Fruit fly (Drosophila melanogaster) whole organism, embryonic: ENCODE data around the gene CG31960.

ENCODE experiments used
- C15 ChIP-seq: fragments of 200-800 bp; sonication (Bioruptor generic); IDR thresholded peaks from 3 replicates; pipeline ENCODE4 v1.3.6; 2022; ENCODE audit warnings: missing biosample characterization, missing genetic modification characterization
- CG10431 ChIP-seq: fragments of 200-800 bp; sonication (Bioruptor generic); optimal IDR thresholded peaks from 3 replicates; lab custom pipeline; 2018; ENCODE audit warnings: missing biosample characterization, mild to moderate bottlenecking, missing genetic modification characterization
- CG10462 ChIP-seq: fragments of 200-800 bp; sonication (Bioruptor generic); optimal IDR thresholded peaks from 2 replicates; lab custom pipeline; 2016; ENCODE audit warnings: missing biosample characterization, missing genetic modification characterization
- CG11398 ChIP-seq: fragments of 200-800 bp; sonication (Bioruptor generic); optimal IDR thresholded peaks from 2 replicates; lab custom pipeline; 2016; ENCODE audit warnings: missing biosample characterization, missing genetic modification characterization
- CG11560 ChIP-seq: fragments of 200-800 bp; sonication (Bioruptor generic); IDR thresholded peaks from 3 replicates; pipeline ENCODE4 v1.3.6; 2022; ENCODE audit warnings: missing biosample characterization, missing genetic modification characterization
- CG12659 ChIP-seq: fragments of 200-800 bp; sonication (Bioruptor generic); optimal IDR thresholded peaks from 3 replicates; lab custom pipeline; 2017; ENCODE audit warnings: mild to moderate bottlenecking, missing biosample characterization, missing genetic modification reagents, missing genetic modification characterization
- CG14860 ChIP-seq: fragments of 200-800 bp; sonication (Bioruptor generic); IDR thresholded peaks from 3 replicates; pipeline ENCODE4 v1.3.6; 2022; ENCODE audit warnings: missing biosample characterization, missing genetic modification characterization; ENCODE audit not compliant: partially characterized antibody
- CG18619 ChIP-seq: fragments of 200-800 bp; sonication (Bioruptor generic); optimal IDR thresholded peaks from 3 replicates; lab custom pipeline; 2017; ENCODE audit warnings: missing biosample characterization, mild to moderate bottlenecking, missing genetic modification characterization
- CG2712 ChIP-seq: fragments of 200-800 bp; optimal IDR thresholded peaks from 3 replicates; lab custom pipeline; 2019; ENCODE audit warnings: missing biosample characterization, mild to moderate bottlenecking, missing genetic modification characterization, moderate library complexity
- CG30403 ChIP-seq: fragments of 200-800 bp; sonication (Bioruptor generic); optimal IDR thresholded peaks from 3 replicates; lab custom pipeline; 2016; ENCODE audit warnings: missing biosample characterization, missing genetic modification characterization
- CG3847 ChIP-seq: fragments of 200-800 bp; sonication (Bioruptor generic); IDR thresholded peaks from 2 replicates; pipeline ENCODE4 v1.3.6; 2022; ENCODE audit warnings: missing biosample characterization, missing genetic modification characterization
- CG4404 ChIP-seq: fragments of 200-800 bp; sonication (Bioruptor generic); IDR thresholded peaks from 2 replicates; pipeline ENCODE4 v1.3.6; 2022; ENCODE audit warnings: missing biosample characterization, missing genetic modification characterization
- CG6175 ChIP-seq: fragments of 200-800 bp; sonication (Bioruptor generic); IDR thresholded peaks from 3 replicates; pipeline ENCODE4 v1.3.6; 2022; ENCODE audit warnings: missing biosample characterization, missing genetic modification characterization
- CG9609 ChIP-seq: fragments of 200-800 bp; sonication (Bioruptor generic); optimal IDR thresholded peaks from 3 replicates; lab custom pipeline; 2016; ENCODE audit warnings: missing biosample characterization, missing genetic modification characterization
- CG9876 ChIP-seq: fragments of 200-800 bp; sonication (Bioruptor generic); optimal IDR thresholded peaks from 2 replicates; lab custom pipeline; 2016; ENCODE audit warnings: missing biosample characterization, missing genetic modification characterization
- CG9932 ChIP-seq: fragments of 200-800 bp; sonication (Bioruptor generic); IDR thresholded peaks from 2 replicates; pipeline ENCODE4 v1.3.6; 2022; ENCODE audit warnings: missing biosample characterization, missing genetic modification characterization
- CkIIα-i1 ChIP-seq: fragments of 200-800 bp; sonication (Bioruptor generic); IDR thresholded peaks from 2 replicates; pipeline ENCODE4 v1.3.6; 2022; ENCODE audit warnings: missing biosample characterization, missing genetic modification characterization
- Dp ChIP-seq: fragments of 200-800 bp; sonication (Bioruptor generic); optimal IDR thresholded peaks from 2 replicates; lab custom pipeline; 2018; ENCODE audit warnings: missing biosample characterization, mild to moderate bottlenecking, missing genetic modification characterization, moderate library complexity
- Fer3 ChIP-seq: fragments of 200-800 bp; sonication (Bioruptor generic); optimal IDR thresholded peaks from 2 replicates; lab custom pipeline; 2018; ENCODE audit warnings: missing biosample characterization, mild to moderate bottlenecking, missing genetic modification characterization, moderate library complexity
- Med ChIP-seq: fragments of 200-800 bp; sonication (Bioruptor generic); peaks from one replicate; lab custom pipeline; 2016; ENCODE audit warnings: missing biosample characterization, missing genetic modification characterization, mild to moderate bottlenecking, inconsistent platforms, moderate library complexity
- Nf-YA ChIP-seq: fragments of 200-800 bp; sonication (Bioruptor generic); IDR thresholded peaks from 2 replicates; pipeline ENCODE4 v1.3.6; 2022; ENCODE audit warnings: missing biosample characterization, missing genetic modification characterization
- Trl ChIP-seq, 3 experiments: fragments of >200 bp in 2 of 3; fragments of 200-800 bp in 1 of 3; sonication (Bioruptor generic) in 1 of 3; optimal IDR thresholded peaks; 2 replicates in 1 of 3; 3 replicates in 2 of 3; lab custom pipeline; 2016 to 2017; ENCODE audit warnings: missing biosample characterization in 1 of 3, missing genetic modification characterization in 1 of 3
- Vsx1 ChIP-seq: fragments of 200-800 bp; sonication (Bioruptor generic); optimal IDR thresholded peaks from 2 replicates; lab custom pipeline; 2017; ENCODE audit warnings: missing biosample characterization, mild to moderate bottlenecking, missing genetic modification characterization, missing genetic modification reagents
- al ChIP-seq: fragments of 200-800 bp; sonication (Bioruptor generic); IDR thresholded peaks from 2 replicates; pipeline ENCODE4 v1.3.6; 2022; ENCODE audit warnings: missing biosample characterization, missing genetic modification characterization
- aop ChIP-seq: fragments of 200-800 bp; sonication (Bioruptor generic); IDR thresholded peaks from 2 replicates; pipeline ENCODE4 v1.3.6; 2022; ENCODE audit warnings: missing biosample characterization, missing genetic modification characterization
- bcd ChIP-seq: fragments of 200-800 bp; sonication (Bioruptor generic); optimal IDR thresholded peaks from 2 replicates; lab custom pipeline; 2017; ENCODE audit warnings: missing biosample characterization, mild to moderate bottlenecking, missing genetic modification characterization
- cg ChIP-seq: fragments of 200-800 bp; sonication (Bioruptor generic); optimal IDR thresholded peaks from 3 replicates; lab custom pipeline; 2019; ENCODE audit warnings: missing biosample characterization, mild to moderate bottlenecking, missing genetic modification characterization, moderate library complexity
- ci ChIP-seq: fragments of 200-800 bp; sonication (Bioruptor generic); IDR thresholded peaks from 3 replicates; pipeline ENCODE4 v1.3.6; 2022; ENCODE audit warnings: missing biosample characterization, missing genetic modification characterization
- crol ChIP-seq: fragments of 200-800 bp; sonication (Bioruptor generic); IDR thresholded peaks from 2 replicates; pipeline ENCODE4 v1.3.6; 2022; ENCODE audit warnings: missing biosample characterization, missing genetic modification characterization
- dimm ChIP-seq: fragments of 200-800 bp; sonication (Bioruptor generic); IDR thresholded peaks from 2 replicates; pipeline ENCODE4 v1.3.6; 2022; ENCODE audit warnings: missing biosample characterization, missing genetic modification characterization
- dmrt99B ChIP-seq: fragments of 200-800 bp; sonication (Bioruptor generic); optimal IDR thresholded peaks from 2 replicates; lab custom pipeline; 2018; ENCODE audit warnings: missing biosample characterization, mild to moderate bottlenecking, missing genetic modification characterization, moderate library complexity
- fd102C ChIP-seq: fragments of 200-800 bp; sonication (Bioruptor generic); optimal IDR thresholded peaks from 2 replicates; lab custom pipeline; 2018; ENCODE audit warnings: missing biosample characterization, mild to moderate bottlenecking, missing genetic modification characterization, moderate library complexity
- grau ChIP-seq: fragments of 200-800 bp; optimal IDR thresholded peaks from 3 replicates; lab custom pipeline; 2019; ENCODE audit warnings: missing biosample characterization, mild to moderate bottlenecking, missing genetic modification characterization, moderate library complexity
- gsb-n ChIP-seq: fragments of 200-800 bp; sonication (Bioruptor generic); optimal IDR thresholded peaks from 3 replicates; lab custom pipeline; 2018; ENCODE audit warnings: missing biosample characterization, mild to moderate bottlenecking, missing genetic modification characterization
- ind ChIP-seq: fragments of 200-800 bp; sonication (Bioruptor generic); optimal IDR thresholded peaks from 3 replicates; lab custom pipeline; 2016; ENCODE audit warnings: missing biosample characterization, missing genetic modification characterization
- insv ChIP-seq, 2 experiments: fragments of 200-800 bp; sonication (Bioruptor generic); optimal IDR thresholded peaks; 3 replicates each; lab custom pipeline; 2016 to 2018; ENCODE audit warnings: missing biosample characterization in 2 of 2, missing genetic modification characterization in 2 of 2
- jumu ChIP-seq: fragments of 200-800 bp; sonication (Bioruptor generic); optimal IDR thresholded peaks from 3 replicates; lab custom pipeline; 2016; ENCODE audit warnings: missing biosample characterization, missing genetic modification characterization
- klu ChIP-seq: fragments of 200-800 bp; sonication (Bioruptor generic); IDR thresholded peaks from 2 replicates; pipeline ENCODE4 v1.3.6; 2022; ENCODE audit warnings: missing biosample characterization, missing genetic modification characterization
- mam ChIP-seq: fragments of 200-800 bp; sonication (Bioruptor generic); optimal IDR thresholded peaks from 3 replicates; lab custom pipeline; 2016; ENCODE audit warnings: missing biosample characterization, missing genetic modification characterization
- psq ChIP-seq: fragments of 200-800 bp; sonication (Bioruptor generic); optimal IDR thresholded peaks from 2 replicates; lab custom pipeline; 2017; ENCODE audit warnings: missing biosample characterization, missing genetic modification characterization
- repo ChIP-seq: fragments of 200-800 bp; sonication (Bioruptor generic); optimal IDR thresholded peaks from 2 replicates; lab custom pipeline; 2016; ENCODE audit warnings: missing biosample characterization, missing genetic modification characterization
- run ChIP-seq: fragments of 200-800 bp; sonication (Bioruptor generic); optimal IDR thresholded peaks from 3 replicates; lab custom pipeline; 2018; ENCODE audit warnings: missing biosample characterization, mild to moderate bottlenecking, missing genetic modification characterization
- scrt ChIP-seq: fragments of 200-800 bp; sonication (Bioruptor generic); optimal IDR thresholded peaks from 2 replicates; lab custom pipeline; 2018; ENCODE audit warnings: missing biosample characterization, mild to moderate bottlenecking, missing genetic modification characterization, moderate library complexity
- sens ChIP-seq: fragments of 200-800 bp; sonication (Bioruptor generic); peaks from one replicate; lab custom pipeline; 2016; ENCODE audit warnings: missing biosample characterization, missing genetic modification characterization
- slou ChIP-seq: fragments of 200-800 bp; sonication (Bioruptor generic); optimal IDR thresholded peaks from 3 replicates; lab custom pipeline; 2016; ENCODE audit warnings: missing biosample characterization, missing genetic modification characterization
- sqz ChIP-seq: fragments of 200-800 bp; sonication (Bioruptor generic); optimal IDR thresholded peaks from 3 replicates; lab custom pipeline; 2018; ENCODE audit warnings: missing biosample characterization, mild to moderate bottlenecking, missing genetic modification characterization
- tio ChIP-seq: fragments of 200-800 bp; sonication (Bioruptor generic); optimal IDR thresholded peaks from 2 replicates; lab custom pipeline; 2017; ENCODE audit warnings: missing biosample characterization, missing genetic modification characterization, inconsistent platforms
- twi ChIP-seq: fragments of 200-800 bp; optimal IDR thresholded peaks from 2 replicates; lab custom pipeline; 2019; ENCODE audit warnings: missing biosample characterization, mild to moderate bottlenecking, missing genetic modification characterization, moderate library complexity
- vfl ChIP-seq: fragments of 200-800 bp; sonication (Bioruptor generic); optimal IDR thresholded peaks from 2 replicates; lab custom pipeline; 2016; ENCODE audit warnings: missing biosample characterization, missing genetic modification characterization
- zen ChIP-seq: fragments of 200-800 bp; sonication (Bioruptor generic); optimal IDR thresholded peaks from 3 replicates; lab custom pipeline; 2018; ENCODE audit warnings: missing biosample characterization, mild to moderate bottlenecking, missing genetic modification characterization, moderate library complexity
- zfh1 ChIP-seq: fragments of 200-800 bp; sonication (Bioruptor generic); IDR thresholded peaks from 3 replicates; pipeline ENCODE4 v1.3.6; 2022; ENCODE audit warnings: missing biosample characterization, missing genetic modification characterization

Gene CG31960

DNA sequence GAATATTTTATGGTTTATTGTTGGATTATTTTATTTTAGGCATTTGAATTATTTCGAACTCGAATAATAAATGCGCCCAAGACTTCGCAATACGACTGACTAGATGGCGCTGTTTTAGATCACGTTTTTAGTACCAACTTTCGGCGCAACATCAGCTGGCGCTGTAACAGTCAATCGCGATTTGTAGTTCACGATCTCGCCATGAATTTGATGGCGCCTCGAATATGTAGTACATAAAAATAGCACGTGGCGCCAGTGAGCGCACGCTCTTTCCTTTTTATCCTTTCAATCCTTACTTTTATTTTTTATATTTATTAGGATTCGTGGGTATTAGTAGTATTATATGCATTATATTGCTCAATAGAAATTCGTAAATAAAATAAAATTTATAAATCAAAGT is 1.5 kb downstream of the CG31960 start (continued):
- TF ChIP-seq CG6175 (GFP tag; lab: Robert Waterston, UW) (peak; percentile 54; the same call in 1 of the 3 replicates), insv (GFP tag; optimal IDR thresholded peaks at IDR 0.05; lab: Kevin White, UChicago) (peak in 1 of 2 experiments; percentile 40), psq (peak; percentile 25), CG4404 (GFP tag; lab: Robert Waterston, UW) (peak; percentile 53), CG14860 (GFP tag; lab: Robert Waterston, UW) (no peak), CG12659 (peak; percentile 58), CG11398 (GFP tag; lab: Kevin White, UChicago) (no peak), CG9876 (GFP tag; lab: Kevin White, UChicago) (peak; percentile 79), sens (GFP tag; lab: Kevin White, UChicago) (peak; percentile 75), CkIIα-i1 (GFP tag; lab: Robert Waterston, UW) (no peak), dimm (peak; percentile 36; the same call in 1 of the 2 replicates), CG18619 (GFP tag; lab: Kevin White, UChicago) (peak; percentile 71), CG10431 (GFP tag; lab: Kevin White, UChicago) (no peak), fd102C (GFP tag; lab: Kevin White, UChicago) (peak; percentile 13), bcd (GFP tag; lab: Kevin White, UChicago) (peak; percentile 60), zen (tag; lab: Kevin White, UChicago) (peak; percentile 52), Dp (GFP tag; lab: Kevin White, UChicago) (peak; percentile 83), twi (tag; lab: Kevin White, UChicago) (peak; percentile 46), ci (GFP tag; lab: Robert Waterston, UW) (peak; percentile 95), CG30403 (GFP tag; lab: Kevin White, UChicago) (peak; percentile 82), CG2712 (tag; lab: Kevin White, UChicago) (peak; percentile 69), cg (GFP tag; lab: Kevin White, UChicago) (no peak), al (GFP tag; lab: Robert Waterston, UW) (peak; percentile 55; the same call in 1 of the 2 replicates), klu (GFP tag; lab: Robert Waterston, UW) (peak; percentile 30; the same call in 1 of the 2 replicates), Vsx1 (GFP tag; lab: Kevin White, UChicago) (peak; percentile 45), mam (GFP tag; lab: Kevin White, UChicago) (peak; percentile 59), scrt (GFP tag; lab: Kevin White, UChicago) (no peak), Nf-YA (GFP tag; lab: Robert Waterston, UW) (peak; percentile 79), vfl (GFP tag; lab: Kevin White, UChicago) (peak; percentile 4), tio (GFP tag; lab: Kevin White, UChicago) (peak; percentile 68), CG9609 (GFP tag; lab: Kevin White, UChicago) (peak; percentile 75), jumu (GFP tag; lab: Kevin White, UChicago) (peak; percentile 57), repo (GFP tag; lab: Kevin White, UChicago) (peak; percentile 10), dmrt99B (tag; lab: Kevin White, UChicago) (peak; percentile 56), sqz (GFP tag; lab: Kevin White, UChicago) (no peak), CG11560 (peak; percentile 49; the same call in 2 of the 3 replicates), slou (no peak), grau (tag; lab: Kevin White, UChicago) (peak; percentile 67), run (tag; lab: Kevin White, UChicago) (no peak), CG10462 (GFP tag; lab: Kevin White, UChicago) (peak; percentile 56), zfh1 (GFP tag; lab: Robert Waterston, UW) (peak; percentile 95), Trl (optimal IDR thresholded peaks at IDR 0.05; lab: Kevin White, UChicago) (no peak), Trl (GFP tag; optimal IDR thresholded peaks at IDR 0.05; lab: Kevin White, UChicago) (peak; percentile 73), CG3847 (peak; percentile 74), aop (peak; percentile 44; the same call in 1 of the 2 replicates), C15 (GFP tag; lab: Robert Waterston, UW) (0 out of 3 replicates have a peak, but pooled peaks have one; percentile 19), Fer3 (tag; lab: Kevin White, UChicago) (peak; percentile 54), crol (GFP tag; lab: Robert Waterston, UW) (no peak), Med (peak; percentile 96), ind (peak; percentile 55), CG9932 (GFP tag; lab: Robert Waterston, UW) (peak; percentile 91), gsb-n (peak; percentile 43)
